Fruit fly (Drosophila melanogaster) whole organism, adult: ENCODE results near the gene CG18649.

Experiments
- CG5204 ChIP-seq: fragments of 200-800 bp; sonication (Bioruptor generic); optimal IDR thresholded peaks from 2 replicates; lab custom pipeline; 2016; ENCODE audit warnings: missing biosample characterization, missing genetic modification characterization
- CG7045 ChIP-seq: fragments of 200-800 bp; sonication (Bioruptor generic); optimal IDR thresholded peaks from 2 replicates; lab custom pipeline; 2017; ENCODE audit warnings: missing biosample characterization, mild to moderate bottlenecking, missing genetic modification characterization
- CG7101 ChIP-seq: fragments of 200-800 bp; sonication (Bioruptor generic); optimal IDR thresholded peaks from 2 replicates; lab custom pipeline; 2018; ENCODE audit warnings: missing biosample characterization, mild to moderate bottlenecking, missing genetic modification characterization, moderate library complexity
- Crg-1 ChIP-seq: fragments of 200-800 bp; sonication (Bioruptor generic); optimal IDR thresholded peaks from 2 replicates; lab custom pipeline; 2016; ENCODE audit warnings: missing biosample characterization, missing genetic modification characterization
- Mnt ChIP-seq: fragments of 200-800 bp; sonication (Bioruptor generic); optimal IDR thresholded peaks from 2 replicates; lab custom pipeline; 2016; ENCODE audit warnings: missing biosample characterization, mild to moderate bottlenecking, missing genetic modification characterization
- bab1 ChIP-seq: fragments of 200-800 bp; sonication (Bioruptor generic); optimal IDR thresholded peaks from 3 replicates; lab custom pipeline; 2019; ENCODE audit warnings: missing biosample characterization, mild to moderate bottlenecking, missing genetic modification characterization, moderate library complexity
- cic ChIP-seq: fragments of 200-800 bp; sonication (Bioruptor generic); optimal IDR thresholded peaks from 2 replicates; lab custom pipeline; 2017; ENCODE audit warnings: missing biosample characterization, mild to moderate bottlenecking, missing genetic modification characterization, moderate library complexity
- kay ChIP-seq: fragments of 200-800 bp; sonication (Bioruptor generic); peaks from one replicate; lab custom pipeline; 2016; ENCODE audit warnings: missing biosample characterization, missing genetic modification characterization, borderline replicate concordance
- ovo ChIP-seq: fragments of 200-800 bp; sonication (Bioruptor generic); optimal IDR thresholded peaks from 2 replicates; lab custom pipeline; 2016; ENCODE audit warnings: missing biosample characterization, missing genetic modification characterization
- pad ChIP-seq: fragments of 200-800 bp; sonication (Bioruptor generic); optimal IDR thresholded peaks from 3 replicates; lab custom pipeline; 2017; ENCODE audit warnings: missing biosample characterization, missing genetic modification characterization, mild to moderate bottlenecking, moderate library complexity, missing genetic modification reagents
- toe ChIP-seq: fragments of 200-800 bp; sonication (Bioruptor generic); optimal IDR thresholded peaks from 2 replicates; lab custom pipeline; 2016; ENCODE audit warnings: missing biosample characterization, missing genetic modification characterization

DNA sequence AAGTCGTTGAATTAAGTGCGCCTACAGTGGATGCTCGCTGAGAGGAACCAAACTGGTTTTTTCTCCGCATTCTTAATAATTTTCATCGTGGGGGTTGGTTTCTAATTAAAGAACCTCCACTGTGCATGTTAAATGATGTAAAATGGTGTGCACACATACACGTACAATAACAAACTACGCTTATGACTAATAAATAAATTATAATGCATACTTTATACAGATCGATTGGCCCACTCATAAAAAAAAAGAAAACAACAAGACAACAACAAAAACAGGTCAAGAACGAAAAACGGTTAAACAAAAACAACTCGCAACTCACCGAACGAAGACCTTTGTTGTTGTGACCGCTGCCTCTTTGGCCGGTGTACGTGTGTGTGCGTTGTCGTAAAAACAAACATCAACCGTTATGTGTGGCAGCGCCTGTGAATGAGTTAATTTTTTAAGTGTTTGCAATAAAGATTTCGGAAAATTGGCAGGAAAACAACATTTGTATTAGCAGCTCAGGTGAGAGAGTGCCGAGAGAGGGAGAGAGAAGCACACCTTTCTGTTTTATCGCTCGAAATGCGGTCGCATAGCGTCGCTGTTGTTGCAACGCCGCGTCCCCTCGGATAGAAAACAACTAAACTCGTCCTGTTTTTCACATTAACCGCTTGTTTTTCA is 40.1 kb upstream of the CG18649 start:
- no peak for TF ChIP-seq CG5204 (GFP tag; lab: Kevin White, UChicago)
- no peak for TF ChIP-seq pad (GFP tag; lab: Kevin White, UChicago)
- TF ChIP-seq cic (GFP tag; lab: Kevin White, UChicago), result no peak
- TF ChIP-seq toe, result no peak
- peak; percentile 44 for TF ChIP-seq kay
- TF ChIP-seq CG7045 (GFP tag; lab: Kevin White, UChicago), result no peak
- peak; percentile 29 for TF ChIP-seq bab1
- no peak for TF ChIP-seq CG7101 (tag; lab: Kevin White, UChicago)
- no peak for TF ChIP-seq Mnt (GFP tag; lab: Kevin White, UChicago)
- peak; percentile 65 for TF ChIP-seq ovo (GFP tag; lab: Kevin White, UChicago)
- no peak for TF ChIP-seq Crg-1
